Worm (Caenorhabditis elegans) whole organism, L3 larva: ENCODE measurements around the gene nrps-1.

Experiments used
- R02D3.7 ChIP-seq: fragments of 150-350 bp; optimal IDR thresholded peaks from 2 replicates; lab custom pipeline; 2014; ENCODE audit warnings: missing biosample characterization, missing genetic modification characterization
- ZK546.5 ChIP-seq: sonication (generic microtip); optimal IDR thresholded peaks from 2 replicates; lab custom pipeline; 2017; ENCODE audit warnings: missing biosample characterization, missing genetic modification characterization
- ceh-16 ChIP-seq: sonication (generic microtip); optimal IDR thresholded peaks from 2 replicates; lab custom pipeline; 2017; ENCODE audit warnings: missing biosample characterization, missing genetic modification characterization
- ceh-28 ChIP-seq: fragments of 150-350 bp; optimal IDR thresholded peaks from 2 replicates; lab custom pipeline; 2014; ENCODE audit warnings: missing biosample characterization, missing genetic modification reagents, missing genetic modification characterization
- ceh-82 ChIP-seq: fragments of 150-350 bp; optimal IDR thresholded peaks from 2 replicates; lab custom pipeline; 2014; ENCODE audit warnings: missing biosample characterization, missing genetic modification characterization
- ceh-9 ChIP-seq: sonication (generic microtip); optimal IDR thresholded peaks from 2 replicates; lab custom pipeline; 2018; ENCODE audit warnings: missing biosample characterization, missing genetic modification characterization
- egl-27 ChIP-seq: sonication (generic microtip); optimal IDR thresholded peaks from 4 replicates; lab custom pipeline; 2017; ENCODE audit warnings: missing biosample characterization, missing genetic modification reagents, missing genetic modification characterization
- egl-5 ChIP-seq: fragments of 150-350 bp; optimal IDR thresholded peaks from 2 replicates; lab custom pipeline; 2017; ENCODE audit warnings: missing biosample characterization, missing genetic modification reagents, missing genetic modification characterization, inconsistent platforms
- elt-1 ChIP-seq: fragments of 150-350 bp; optimal IDR thresholded peaks from 2 replicates; lab custom pipeline; 2014; ENCODE audit warnings: missing biosample characterization, missing genetic modification characterization
- elt-2 ChIP-seq: sonication (generic microtip); optimal IDR thresholded peaks from 2 replicates; lab custom pipeline; 2016; ENCODE audit warnings: missing genetic modification reagents, mild to moderate bottlenecking, missing genetic modification characterization, missing compliant biosample characterization
- elt-3 ChIP-seq, 3 experiments: fragments of 150-350 bp in 1 of 3; sonication (generic microtip) in 2 of 3; optimal IDR thresholded peaks; 2 replicates in 2 of 3; 4 replicates in 1 of 3; lab custom pipeline; 2014 to 2017; ENCODE audit warnings: missing biosample characterization in 3 of 3, missing genetic modification characterization in 3 of 3
- eor-1 ChIP-seq, 2 experiments: fragments of 150-350 bp; optimal IDR thresholded peaks; 2 replicates each; lab custom pipeline; 2014 to 2018; ENCODE audit warnings: missing biosample characterization in 2 of 2, missing genetic modification characterization in 2 of 2
- fkh-2 ChIP-seq: fragments of 150-350 bp; optimal IDR thresholded peaks from 2 replicates; lab custom pipeline; 2014; ENCODE audit warnings: missing biosample characterization, missing genetic modification reagents, missing genetic modification characterization
- fos-1 ChIP-seq: fragments of 150-350 bp; optimal IDR thresholded peaks from 2 replicates; lab custom pipeline; 2014; ENCODE audit warnings: missing biosample characterization, missing genetic modification characterization
- hmg-11 ChIP-seq: sonication (generic microtip); optimal IDR thresholded peaks from 2 replicates; lab custom pipeline; 2016; ENCODE audit warnings: missing genetic modification characterization, missing compliant biosample characterization
- jun-1 ChIP-seq: fragments of 150-350 bp; optimal IDR thresholded peaks from 2 replicates; lab custom pipeline; 2014; ENCODE audit warnings: missing biosample characterization, missing genetic modification reagents, missing genetic modification characterization
- lin-15B ChIP-seq: fragments of 150-350 bp; optimal IDR thresholded peaks from 2 replicates; lab custom pipeline; 2014; ENCODE audit warnings: missing biosample characterization, missing genetic modification characterization
- lin-39 ChIP-seq: fragments of 150-350 bp; optimal IDR thresholded peaks from 2 replicates; lab custom pipeline; 2018; ENCODE audit warnings: missing biosample characterization, missing genetic modification reagents, missing genetic modification characterization
- lsy-12 ChIP-seq: sonication (generic microtip); optimal IDR thresholded peaks from 2 replicates; lab custom pipeline; 2016; ENCODE audit warnings: mild to moderate bottlenecking, missing genetic modification characterization, missing compliant biosample characterization
- mml-1 ChIP-seq: fragments of 150-350 bp; sonication (generic microtip); optimal IDR thresholded peaks from 3 replicates; lab custom pipeline; 2014; ENCODE audit warnings: missing biosample characterization, missing genetic modification characterization
- nfya-1 ChIP-seq: sonication (generic microtip); optimal IDR thresholded peaks from 2 replicates; lab custom pipeline; 2017; ENCODE audit warnings: missing genetic modification characterization, mild to moderate bottlenecking, missing compliant biosample characterization, antibody characterized with exemption, moderate library complexity; ENCODE audit not compliant: insufficient read depth
- nhr-12 ChIP-seq: fragments of 150-350 bp; optimal IDR thresholded peaks from 2 replicates; lab custom pipeline; 2014; ENCODE audit warnings: missing biosample characterization, missing genetic modification characterization
- nhr-23 ChIP-seq: fragments of 150-350 bp; optimal IDR thresholded peaks from 2 replicates; lab custom pipeline; 2014; ENCODE audit warnings: missing biosample characterization, missing genetic modification reagents, missing genetic modification characterization
- nhr-237 ChIP-seq: fragments of 150-350 bp; optimal IDR thresholded peaks from 2 replicates; lab custom pipeline; 2014; ENCODE audit warnings: missing biosample characterization, missing genetic modification characterization
- nhr-28 ChIP-seq: fragments of 150-350 bp; optimal IDR thresholded peaks from 2 replicates; lab custom pipeline; 2014; ENCODE audit warnings: missing biosample characterization, missing genetic modification characterization
- nhr-43 ChIP-seq: sonication (generic microtip); optimal IDR thresholded peaks from 2 replicates; lab custom pipeline; 2016; ENCODE audit warnings: mild to moderate bottlenecking, missing genetic modification characterization, missing compliant biosample characterization; ENCODE audit not compliant: poor library complexity, severe bottlenecking
- nhr-76 ChIP-seq: fragments of 150-350 bp; sonication (generic microtip); optimal IDR thresholded peaks from 5 replicates; lab custom pipeline; 2014; ENCODE audit warnings: missing biosample characterization, missing genetic modification characterization
- nhr-77 ChIP-seq: fragments of 150-350 bp; optimal IDR thresholded peaks from 2 replicates; lab custom pipeline; 2014; ENCODE audit warnings: missing biosample characterization, missing genetic modification characterization
- pha-4 ChIP-seq: fragments of 150-350 bp; optimal IDR thresholded peaks from 2 replicates; lab custom pipeline; 2014; ENCODE audit warnings: missing biosample characterization, missing genetic modification reagents, missing genetic modification characterization
- pqm-1 ChIP-seq: fragments of 150-350 bp; optimal IDR thresholded peaks from 2 replicates; lab custom pipeline; 2017; ENCODE audit warnings: missing biosample characterization, missing genetic modification characterization, inconsistent platforms
- sea-2 ChIP-seq: fragments of 150-350 bp; sonication (generic microtip); optimal IDR thresholded peaks from 4 replicates; lab custom pipeline; 2014; ENCODE audit warnings: missing biosample characterization, missing genetic modification reagents, missing genetic modification characterization
- snpc-4 ChIP-seq: fragments of 150-350 bp; optimal IDR thresholded peaks from 2 replicates; lab custom pipeline; 2014; ENCODE audit warnings: missing biosample characterization, missing genetic modification characterization
- tbx-2 ChIP-seq: sonication (generic microtip); optimal IDR thresholded peaks from 2 replicates; lab custom pipeline; 2016; ENCODE audit warnings: mild to moderate bottlenecking, missing genetic modification characterization, missing compliant biosample characterization
- unc-62 ChIP-seq: fragments of 150-350 bp; sonication (generic microtip); optimal IDR thresholded peaks from 4 replicates; lab custom pipeline; 2014; ENCODE audit warnings: missing biosample characterization, missing genetic modification reagents, missing genetic modification characterization
- zag-1 ChIP-seq: fragments of 150-350 bp; optimal IDR thresholded peaks from 2 replicates; lab custom pipeline; 2014; ENCODE audit warnings: missing biosample characterization, missing genetic modification characterization
- ztf-11 ChIP-seq: fragments of 150-350 bp; optimal IDR thresholded peaks from 2 replicates; lab custom pipeline; 2014; ENCODE audit warnings: missing biosample characterization, missing genetic modification characterization

nrps-1 gene

DNA sequence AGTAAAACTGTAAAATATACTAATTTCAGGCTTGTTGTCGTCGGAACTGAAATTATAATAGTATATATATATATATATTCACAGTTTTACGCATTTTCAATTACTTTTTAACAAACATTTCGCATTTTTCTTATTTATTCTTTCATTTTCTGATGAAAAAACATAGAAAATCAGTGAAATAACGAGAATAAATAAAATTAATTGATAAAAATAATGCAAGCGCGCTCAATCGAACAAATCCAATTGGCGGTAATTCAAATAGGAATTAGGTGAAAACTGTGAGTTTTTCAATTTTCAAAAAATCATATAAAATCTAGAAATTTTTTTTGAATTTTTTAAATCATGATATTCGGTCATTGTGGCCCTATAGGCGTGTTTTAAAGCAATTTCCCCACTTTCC lies 24.4 kb upstream of the nrps-1 start:
- TF ChIP-seq nhr-12 (tag; lab: Kevin White, UChicago) (no peak), jun-1 (tag; lab: Kevin White, UChicago) (no peak), ceh-9 (no peak), nhr-28 (tag; lab: Kevin White, UChicago) (no peak), lsy-12 (tag; lab: Kevin White, UChicago) (no peak), ztf-11 (tag; lab: Kevin White, UChicago) (no peak), mml-1 (tag; lab: Kevin White, UChicago) (no peak), egl-27 (no peak), elt-2 (tag; lab: Kevin White, UChicago) (no peak)

DNA sequence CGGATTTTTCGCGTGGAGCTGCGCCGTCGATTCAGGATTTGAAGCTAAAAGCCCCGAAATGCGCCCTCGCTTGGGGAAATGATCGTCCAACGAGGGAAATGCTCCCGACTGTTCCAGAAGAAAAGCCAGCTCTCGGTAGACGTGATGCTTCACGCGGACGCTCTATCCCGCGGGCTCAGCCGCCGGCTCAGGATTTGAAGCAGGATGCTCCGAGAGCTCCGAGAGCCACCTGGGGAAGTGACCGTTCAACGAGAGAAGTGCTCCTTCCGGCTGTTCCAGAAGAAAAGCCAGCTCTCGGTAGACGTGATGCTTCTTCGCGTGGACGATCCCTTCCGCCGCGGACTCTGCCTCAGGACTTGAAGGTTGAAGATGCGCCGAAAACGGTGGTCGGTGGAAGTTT lies 23.6 kb upstream of the nrps-1 start:
- TF ChIP-seq R02D3.7 (tag; lab: Kevin White, UChicago): no peak
- no peak for TF ChIP-seq lsy-12 (tag; lab: Kevin White, UChicago)
- TF ChIP-seq ceh-16 (tag; lab: Kevin White, UChicago): no peak

DNA sequence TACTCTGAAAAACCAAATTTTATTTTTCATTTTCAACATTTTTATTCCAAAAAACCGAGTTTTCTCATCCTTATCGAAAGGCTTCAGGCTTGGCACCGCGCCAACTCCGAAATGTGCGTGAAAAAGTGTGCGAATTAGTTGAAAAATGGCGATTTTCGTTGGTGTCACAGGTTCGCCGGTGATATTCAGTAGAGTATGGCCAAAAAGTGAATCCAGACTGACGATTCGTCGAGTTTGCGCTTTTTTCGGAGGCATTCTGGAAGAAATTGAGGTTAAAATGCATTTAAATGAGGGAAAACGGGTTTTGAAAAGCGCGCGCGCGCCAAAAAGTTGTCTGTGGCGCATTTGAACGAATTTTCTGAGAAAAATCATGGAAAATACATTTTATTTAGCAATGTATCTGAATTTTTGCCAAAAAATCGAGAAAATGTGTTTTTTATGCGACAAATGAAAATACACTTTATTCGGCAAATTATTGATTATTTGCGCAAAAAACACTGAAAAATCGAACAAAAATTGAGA lies 10.9 kb upstream of the nrps-1 start, which contains the start of the genes Y66D12A.16 and such-1:
Y66D12A.16 (plus strand) TSS at position 51 of the 522 bp plus-strand sequence.
such-1 (minus strand) TSS at position 256 of the 522 bp plus-strand sequence.
- TF ChIP-seq sea-2 (no peak), eor-1 (tag; optimal IDR thresholded peaks at IDR 0.05; lab: Kevin White, UChicago) (no peak), ZK546.5 (tag; lab: Kevin White, UChicago) (no peak), elt-3 (tag; optimal IDR thresholded peaks at IDR 0.05; lab: Kevin White, UChicago) (no peak), nhr-76 (no peak), nhr-237 (no peak), unc-62 (GFP tag; lab: Kevin White, UChicago) (no peak), nhr-23 (tag; lab: Kevin White, UChicago) (no peak), zag-1 (no peak), ztf-11 (tag; lab: Kevin White, UChicago) (no peak), nhr-43 (tag; lab: Kevin White, UChicago) (no peak), nhr-77 (tag; lab: Kevin White, UChicago) (no peak), R02D3.7 (tag; lab: Kevin White, UChicago) (no peak), lin-39 (tag; lab: Kevin White, UChicago) (no peak), pqm-1 (no peak), fkh-2 (tag; lab: Kevin White, UChicago) (no peak), snpc-4 (no peak), ceh-28 (no peak), mml-1 (tag; lab: Kevin White, UChicago) (no peak), ceh-82 (tag; lab: Kevin White, UChicago) (no peak)

DNA sequence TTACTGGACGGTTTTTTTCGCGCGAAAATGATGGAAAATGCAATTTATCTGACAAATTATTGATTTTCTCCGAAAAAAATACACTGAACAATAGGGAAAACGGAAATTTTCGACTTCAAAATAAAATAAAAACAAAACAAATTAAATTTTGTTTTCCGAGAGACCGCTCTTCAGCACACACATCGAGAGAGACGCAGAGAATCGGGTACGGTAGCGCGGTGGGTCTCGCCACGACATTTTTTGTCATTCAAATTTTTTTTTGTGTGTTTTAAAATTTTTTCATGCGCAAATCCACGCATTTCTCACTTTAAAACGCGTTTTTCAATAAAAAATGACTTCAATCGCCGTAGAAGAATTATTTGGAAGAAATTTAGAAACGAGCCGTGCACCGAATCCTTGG lies 10.4 kb upstream of the nrps-1 start:
- TF ChIP-seq tbx-2: no peak
- no peak for TF ChIP-seq snpc-4
- TF ChIP-seq fos-1 (tag; lab: Kevin White, UChicago): no peak
- TF ChIP-seq elt-1 (tag; lab: Kevin White, UChicago): no peak
- TF ChIP-seq ZK546.5 (tag; lab: Kevin White, UChicago): no peak
- TF ChIP-seq eor-1 (tag; optimal IDR thresholded peaks at IDR 0.05; lab: Kevin White, UChicago): no peak

DNA sequence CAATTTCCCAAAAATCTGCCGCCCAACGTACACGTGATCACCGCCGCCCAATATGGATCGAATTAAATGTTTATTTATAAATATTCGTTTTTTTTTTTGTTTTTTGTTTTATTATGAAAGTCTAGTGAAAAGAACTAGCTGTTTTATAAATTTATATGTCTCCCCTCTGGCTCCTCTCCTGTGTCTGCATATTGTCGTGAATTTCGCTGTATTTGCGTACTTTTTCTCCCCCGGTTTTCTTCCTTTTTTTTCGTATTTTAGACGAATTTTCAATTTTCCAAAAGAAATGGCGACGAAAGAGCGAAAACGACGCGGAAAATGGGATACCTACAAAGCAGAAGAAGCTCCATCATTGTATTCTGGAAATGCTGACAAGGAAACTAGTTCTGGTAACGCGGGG lies 8.1 kb upstream of the nrps-1 start, which contains the start of gene xpb-1:
xpb-1 (plus strand) TSS at position 262 of the 400 bp plus-strand sequence.
- TF ChIP-seq nfya-1 (tag; lab: Kevin White, UChicago) (peak; percentile 20), R02D3.7 (tag; lab: Kevin White, UChicago) (no peak), pha-4 (tag; lab: Kevin White, UChicago) (peak; percentile 13), hmg-11 (tag; lab: Kevin White, UChicago) (peak; percentile 29), nhr-23 (tag; lab: Kevin White, UChicago) (peak; percentile 7), ceh-9 (no peak), mml-1 (tag; lab: Kevin White, UChicago) (no peak), lin-15B (tag; lab: Kevin White, UChicago) (peak; percentile 44), egl-5 (tag; lab: Kevin White, UChicago) (no peak)
